Fruit fly (Drosophila melanogaster): ENCODE measurements around the gene CG14109.

CG14109 gene

DNA sequence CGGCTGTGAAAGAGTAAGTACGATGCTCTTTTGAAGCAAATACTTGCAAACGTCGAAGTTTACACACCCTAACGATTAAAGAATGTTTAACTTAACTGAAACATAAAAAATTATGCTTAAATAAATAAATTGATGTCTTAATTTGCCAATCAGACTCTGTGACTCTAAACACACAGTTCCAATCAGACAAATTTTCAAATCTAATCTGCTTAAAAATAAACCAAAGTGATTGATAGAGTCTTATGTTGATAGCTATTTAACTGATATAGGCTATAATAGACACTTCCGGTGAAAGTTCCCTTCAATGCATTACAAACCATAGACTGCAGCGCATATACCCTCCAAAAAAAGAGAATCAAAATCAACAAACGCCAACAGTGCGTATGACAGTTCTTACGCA, 10.9 kb downstream of the CG14109 start (continued):
- TF ChIP-seq vnd (GFP tag; IDR thresholded peaks at IDR 0.05; ENCODE audit: partially characterized antibody): no peak
- TF ChIP-seq HLH4C (GFP tag; IDR thresholded peaks at IDR 0.05; ENCODE audit: partially characterized antibody): no peak
- TF ChIP-seq fd102C (GFP tag; optimal IDR thresholded peaks at IDR 0.05): no peak
- TF ChIP-seq NC2β (GFP tag; optimal IDR thresholded peaks at IDR 0.05): no peak
- TF ChIP-seq CG17829 (tag; optimal IDR thresholded peaks at IDR 0.05): no peak
- TF ChIP-seq CG11093 (GFP tag; IDR thresholded peaks at IDR 0.05): no peak
- TF ChIP-seq CG14050 (GFP tag; IDR thresholded peaks at IDR 0.05): no peak
- no peak for TF ChIP-seq Spps (tag; optimal IDR thresholded peaks at IDR 0.05)
- TF ChIP-seq mam (GFP tag; optimal IDR thresholded peaks at IDR 0.05): no peak
- no peak for TF ChIP-seq CG10462 (GFP tag; optimal IDR thresholded peaks at IDR 0.05)
- peak in 1 of 2 experiments; percentile 33 for TF ChIP-seq Hr51 (GFP tag; optimal IDR thresholded peaks at IDR 0.05)
- TF ChIP-seq Trl (optimal IDR thresholded peaks at IDR 0.05): no peak
- TF ChIP-seq Trl (GFP tag; optimal IDR thresholded peaks at IDR 0.05): no peak
- TF ChIP-seq CG6175 (GFP tag; IDR thresholded peaks at IDR 0.05): no peak
- TF ChIP-seq CG3847 (GFP tag; IDR thresholded peaks at IDR 0.05): no peak
- TF ChIP-seq Med (GFP tag): peak; percentile 70
- no peak for TF ChIP-seq CG12236 (GFP tag; optimal IDR thresholded peaks at IDR 0.05)
- TF ChIP-seq p53 (GFP tag; optimal IDR thresholded peaks at IDR 0.05): no peak
- no peak for TF ChIP-seq Dp (GFP tag; optimal IDR thresholded peaks at IDR 0.05)
- no peak for TF ChIP-seq Nf-YA (GFP tag; IDR thresholded peaks at IDR 0.05)
- no peak for TF ChIP-seq ttk (GFP tag; IDR thresholded peaks at IDR 0.05)
- TF ChIP-seq Abd-B (GFP tag; optimal IDR thresholded peaks at IDR 0.05): no peak
- TF ChIP-seq PHDP (tag; optimal IDR thresholded peaks at IDR 0.05): no peak
- TF ChIP-seq CG2199 (GFP tag; IDR thresholded peaks at IDR 0.05): no peak
- no peak for TF ChIP-seq CG9817 (tag; optimal IDR thresholded peaks at IDR 0.05)
- TF ChIP-seq dmrt11E (tag; optimal IDR thresholded peaks at IDR 0.05): no peak
- TF ChIP-seq schlank (tag; optimal IDR thresholded peaks at IDR 0.05): no peak
- no peak for TF ChIP-seq CG1529 (GFP tag; optimal IDR thresholded peaks at IDR 0.05)
- peak; percentile 81 for TF ChIP-seq D19A (tag; optimal IDR thresholded peaks at IDR 0.05)
- TF ChIP-seq CG17912 (GFP tag; optimal IDR thresholded peaks at IDR 0.05): no peak
- no peak for TF ChIP-seq CG3163 (GFP tag; optimal IDR thresholded peaks at IDR 0.05)
- peak; percentile 33 for TF ChIP-seq CG7839 (tag; optimal IDR thresholded peaks at IDR 0.05)
- no peak for TF ChIP-seq Eip74EF (GFP tag; optimal IDR thresholded peaks at IDR 0.05)
- no peak for TF ChIP-seq emc (GFP tag; optimal IDR thresholded peaks at IDR 0.05)
- no peak for TF ChIP-seq peb (GFP tag; IDR thresholded peaks at IDR 0.05)
- no peak for TF ChIP-seq her (GFP tag; optimal IDR thresholded peaks at IDR 0.05)
- peak; percentile 42 for TF ChIP-seq dmrt99B (tag; optimal IDR thresholded peaks at IDR 0.05)
- TF ChIP-seq row (GFP tag; IDR thresholded peaks at IDR 0.05): peak; percentile 24; the same call in 1 of the 3 replicates
- TF ChIP-seq CG14965 (GFP tag; optimal IDR thresholded peaks at IDR 0.05; ENCODE audit: borderline replicate concordance): no peak
- TF ChIP-seq cato (GFP tag; optimal IDR thresholded peaks at IDR 0.05; ENCODE audit: borderline replicate concordance): no peak
- TF ChIP-seq CG4424 (GFP tag; optimal IDR thresholded peaks at IDR 0.05): peak; percentile 0
- TF ChIP-seq Hsf (GFP tag; optimal IDR thresholded peaks at IDR 0.05): peak; percentile 10
- TF ChIP-seq z (GFP tag; IDR thresholded peaks at IDR 0.05): no peak
- TF ChIP-seq zen2 (GFP tag; IDR thresholded peaks at IDR 0.05; ENCODE audit: partially characterized antibody): no peak
